Worm (Caenorhabditis elegans) whole organism, young adult: ENCODE data around the gene W01B6.8.

Experiments used
- F49E8.2 ChIP-seq: sonication (generic microtip); optimal IDR thresholded peaks from 3 replicates; lab custom pipeline; 2017; ENCODE audit warnings: missing genetic modification characterization, mild to moderate bottlenecking, missing compliant biosample characterization, antibody characterized with exemption, moderate library complexity; ENCODE audit not compliant: insufficient read depth
- Y53F4B.3 ChIP-seq: fragments of 200-800 bp; sonication (Bioruptor generic); IDR thresholded peaks from 2 replicates; pipeline ENCODE4 v1.3.6; 2022; ENCODE audit warnings: missing genetic modification reagents, missing genetic modification characterization, missing compliant biosample characterization
- ama-1 ChIP-seq, 3 experiments: fragments of 150-350 bp in 1 of 3; sonication (generic microtip) in 2 of 3; optimal IDR thresholded peaks; 2 replicates each; lab custom pipeline; 2014 to 2018; ENCODE audit warnings: missing biosample characterization in 2 of 3, missing genetic modification characterization in 2 of 3, missing genetic modification reagents in 2 of 3
- attf-3 ChIP-seq: fragments of 200-800 bp; sonication (Bioruptor generic); conservative IDR thresholded peaks from 2 replicates; pipeline ENCODE4 v1.3.6; 2022; ENCODE audit warnings: missing genetic modification reagents, missing genetic modification characterization, missing compliant biosample characterization
- madf-10 ChIP-seq: sonication (generic microtip); optimal IDR thresholded peaks from 2 replicates; lab custom pipeline; 2016; ENCODE audit warnings: mild to moderate bottlenecking, missing genetic modification characterization, missing compliant biosample characterization
- madf-8 ChIP-seq: fragments of 200-800 bp; sonication (Bioruptor generic); conservative IDR thresholded peaks from 2 replicates; pipeline ENCODE4 v1.3.6; 2022; ENCODE audit warnings: missing genetic modification reagents, missing genetic modification characterization, missing compliant biosample characterization
- rpc-1 ChIP-seq, 2 experiments: fragments of 150-350 bp in 1 of 2; sonication (generic microtip) in 1 of 2; optimal IDR thresholded peaks; 2 replicates each; lab custom pipeline; 2014 to 2018; ENCODE audit warnings: missing biosample characterization in 1 of 2, missing genetic modification characterization in 1 of 2, missing genetic modification reagents in 1 of 2, missing genotype in 1 of 2
- snpc-4 ChIP-seq, 5 experiments: fragments of 150-350 bp in 1 of 5; sonication (generic microtip) in 4 of 5; optimal IDR thresholded peaks; 2 replicates each; lab custom pipeline; 2014 to 2018; ENCODE audit warnings: missing genetic modification characterization in 5 of 5, missing biosample characterization in 3 of 5, antibody characterized with exemption in 2 of 5, mild to moderate bottlenecking in 2 of 5, missing compliant biosample characterization in 2 of 5, missing genotype in 2 of 5, moderate library complexity in 2 of 5, missing genetic modification reagents in 1 of 5
- somi-1 ChIP-seq: fragments of 200-800 bp; sonication (Bioruptor generic); optimal IDR thresholded peaks from 2 replicates; lab custom pipeline; 2018; ENCODE audit warnings: mild to moderate bottlenecking, missing genetic modification characterization, missing compliant biosample characterization
- tbp1 ChIP-seq: fragments of 200-800 bp; sonication (Bioruptor generic); optimal IDR thresholded peaks from 2 replicates; lab custom pipeline; 2018; ENCODE audit warnings: mild to moderate bottlenecking, missing genetic modification characterization, missing compliant biosample characterization

DNA sequence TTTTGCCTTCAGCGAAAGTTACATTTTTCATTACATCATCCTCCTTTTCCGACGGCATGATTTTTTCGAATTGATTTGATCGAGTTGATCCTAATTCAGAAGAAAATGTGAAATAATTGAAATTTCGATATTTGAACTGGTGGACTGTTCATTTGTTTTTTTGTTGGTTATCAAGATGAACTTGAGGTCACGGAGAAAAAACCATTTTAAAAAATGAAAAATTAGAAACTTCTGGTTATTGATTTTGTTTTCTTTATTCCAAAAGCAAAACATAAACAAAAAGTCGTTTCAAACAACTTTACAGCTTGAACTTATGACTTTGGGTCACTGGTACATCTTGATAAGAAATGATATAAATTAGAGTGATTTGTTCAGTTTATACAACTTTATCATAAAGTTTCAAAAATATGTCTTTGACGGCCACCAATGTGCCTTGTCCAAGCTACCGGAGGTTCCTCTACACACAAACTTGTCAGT, 9.1 kb downstream of the W01B6.8 start, which contains the start of the genes ttbk-4 and W01B6.4:
- TF ChIP-seq madf-10 (tag; lab: Kevin White, UChicago) (no peak), snpc-4 (GFP tag; optimal IDR thresholded peaks at IDR 0.05; lab: Kevin White, UChicago) (no peak), snpc-4 (tag; optimal IDR thresholded peaks at IDR 0.05; lab: Kevin White, UChicago) (no peak), attf-3 (no peak), tbp1 (GFP tag; lab: Kevin White, UChicago) (no peak), Y53F4B.3 (no peak), rpc-1 (optimal IDR thresholded peaks at IDR 0.05; lab: Kevin White, UChicago) (no peak), rpc-1 (tag; optimal IDR thresholded peaks at IDR 0.05; lab: Kevin White, UChicago) (no peak), ama-1 (optimal IDR thresholded peaks at IDR 0.05; lab: Kevin White, UChicago) (no peak), ama-1 (GFP tag; optimal IDR thresholded peaks at IDR 0.05; lab: Kevin White, UChicago) (no peak), madf-8 (GFP tag; lab: Robert Waterston, UW) (no peak), F49E8.2 (tag; lab: Kevin White, UChicago) (no peak), somi-1 (no peak)
